Fruit fly (Drosophila melanogaster) whole organism, pupa: ENCODE measurements around the gene Jon74E.

Source experiments
- CG12605 ChIP-seq: fragments of 200-800 bp; sonication (Bioruptor generic); IDR thresholded peaks from 2 replicates; pipeline ENCODE4 v1.3.6; 2022; ENCODE audit warnings: missing biosample characterization, missing genetic modification characterization
- CG13204 ChIP-seq: fragments of 200-800 bp; sonication (Bioruptor generic); optimal IDR thresholded peaks from 2 replicates; lab custom pipeline; 2018; ENCODE audit warnings: missing biosample characterization, mild to moderate bottlenecking, missing genetic modification characterization, moderate library complexity
- CG17806 ChIP-seq: fragments of 200-800 bp; sonication (Bioruptor generic); optimal IDR thresholded peaks from 2 replicates; lab custom pipeline; 2018; ENCODE audit warnings: missing biosample characterization, mild to moderate bottlenecking, missing genetic modification characterization, moderate library complexity
- CG4496 ChIP-seq: fragments of 200-800 bp; sonication (Bioruptor generic); IDR thresholded peaks from 3 replicates; pipeline ENCODE4 v1.3.6; 2022; ENCODE audit warnings: missing biosample characterization, missing genetic modification characterization
- CG8301 ChIP-seq: fragments of 200-800 bp; sonication (Bioruptor generic); optimal IDR thresholded peaks from 2 replicates; lab custom pipeline; 2018; ENCODE audit warnings: missing biosample characterization, mild to moderate bottlenecking, missing genetic modification characterization
- CG9948 ChIP-seq: fragments of 200-800 bp; sonication (Bioruptor generic); optimal IDR thresholded peaks from 2 replicates; lab custom pipeline; 2018; ENCODE audit warnings: missing biosample characterization, mild to moderate bottlenecking, missing genetic modification characterization, moderate library complexity
- EcR ChIP-seq: fragments of 200-800 bp; sonication (Bioruptor generic); optimal IDR thresholded peaks from 3 replicates; lab custom pipeline; 2019; ENCODE audit warnings: missing biosample characterization, missing genetic modification characterization, mild to moderate bottlenecking, moderate library complexity, missing genetic modification reagents
- Pif1A ChIP-seq: fragments of 200-800 bp; sonication (Bioruptor generic); optimal IDR thresholded peaks from 3 replicates; lab custom pipeline; 2016; ENCODE audit warnings: missing biosample characterization, missing genetic modification characterization
- fd96Ca ChIP-seq: fragments of 200-800 bp; sonication (Bioruptor generic); IDR thresholded peaks from 3 replicates; pipeline ENCODE4 v1.3.6; 2022; ENCODE audit warnings: missing biosample characterization, missing genetic modification characterization
- rn ChIP-seq: fragments of 200-800 bp; sonication (Bioruptor generic); IDR thresholded peaks from 2 replicates; pipeline ENCODE4 v1.3.6; 2022; ENCODE audit warnings: missing biosample characterization, missing genetic modification characterization

DNA sequence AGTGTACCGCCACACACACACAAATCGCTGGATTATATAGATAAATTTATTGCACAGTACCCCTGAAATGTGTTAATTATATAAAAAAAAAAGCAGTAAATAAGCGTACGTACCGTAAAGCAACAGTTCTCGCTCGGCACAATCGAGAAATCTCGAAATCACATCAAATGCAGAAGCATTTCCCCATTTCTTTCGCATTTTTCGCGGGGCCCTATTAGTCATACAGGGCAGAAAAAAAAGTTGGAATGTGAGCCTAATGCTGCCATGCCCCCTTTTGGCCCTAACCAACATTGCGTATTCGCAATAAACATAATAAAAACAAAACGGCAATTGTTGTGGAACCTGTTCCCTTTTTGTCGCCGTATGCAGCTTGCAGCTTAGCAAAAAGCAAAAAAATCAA lies 15.2 kb downstream of the Jon74E start:
- TF ChIP-seq CG8301 (no peak), Pif1A (no peak), CG12605 (no peak), CG13204 (GFP tag; lab: Kevin White, UChicago) (no peak), fd96Ca (no peak), CG17806 (tag; lab: Kevin White, UChicago) (no peak), rn (GFP tag; lab: Robert Waterston, UW) (no peak), EcR (GFP tag; lab: Kevin White, UChicago) (no peak), CG9948 (no peak), CG4496 (GFP tag; lab: Robert Waterston, UW) (no peak)
